Fruit fly (Drosophila melanogaster) whole organism, pupa: ENCODE measurements around the gene Hsc70-2.
A peak's percentile ranks its signal among the peaks of the same experiment; 100 is the strongest.

ENCODE experiments used
- CG10348 ChIP-seq: fragments of 200-800 bp; sonication (Bioruptor generic); IDR thresholded peaks from 2 replicates; pipeline ENCODE4 v1.3.6; 2022; ENCODE audit warnings: missing biosample characterization, missing genetic modification characterization
- CG12605 ChIP-seq: fragments of 200-800 bp; sonication (Bioruptor generic); IDR thresholded peaks from 2 replicates; pipeline ENCODE4 v1.3.6; 2022; ENCODE audit warnings: missing biosample characterization, missing genetic modification characterization
- CG13204 ChIP-seq: fragments of 200-800 bp; sonication (Bioruptor generic); optimal IDR thresholded peaks from 2 replicates; lab custom pipeline; 2018; ENCODE audit warnings: missing biosample characterization, mild to moderate bottlenecking, missing genetic modification characterization, moderate library complexity
- CG14655 ChIP-seq: fragments of 200-800 bp; sonication (Bioruptor generic); optimal IDR thresholded peaks from 3 replicates; lab custom pipeline; 2017; ENCODE audit warnings: mild to moderate bottlenecking, missing biosample characterization, missing genetic modification reagents, missing genetic modification characterization
- CG15710 ChIP-seq: fragments of 200-800 bp; sonication (Bioruptor generic); optimal IDR thresholded peaks from 2 replicates; lab custom pipeline; 2018; ENCODE audit warnings: missing biosample characterization, mild to moderate bottlenecking, missing genetic modification characterization, moderate library complexity
- CG17806 ChIP-seq: fragments of 200-800 bp; sonication (Bioruptor generic); optimal IDR thresholded peaks from 2 replicates; lab custom pipeline; 2018; ENCODE audit warnings: missing biosample characterization, mild to moderate bottlenecking, missing genetic modification characterization, moderate library complexity
- CG32121 ChIP-seq: fragments of 200-800 bp; sonication (Bioruptor generic); IDR thresholded peaks from 2 replicates; pipeline ENCODE4 v1.3.6; 2022; ENCODE audit warnings: missing biosample characterization, missing genetic modification characterization
- CG34367 ChIP-seq: fragments of 200-800 bp; sonication (Bioruptor generic); optimal IDR thresholded peaks from 2 replicates; lab custom pipeline; 2018; ENCODE audit warnings: missing biosample characterization, mild to moderate bottlenecking, missing genetic modification characterization
- CG4496 ChIP-seq: fragments of 200-800 bp; sonication (Bioruptor generic); IDR thresholded peaks from 3 replicates; pipeline ENCODE4 v1.3.6; 2022; ENCODE audit warnings: missing biosample characterization, missing genetic modification characterization
- CG8159 ChIP-seq: fragments of 200-800 bp; sonication (Bioruptor generic); optimal IDR thresholded peaks from 3 replicates; lab custom pipeline; 2018; ENCODE audit warnings: missing biosample characterization, mild to moderate bottlenecking, missing genetic modification characterization, moderate library complexity
- CG8301 ChIP-seq: fragments of 200-800 bp; sonication (Bioruptor generic); optimal IDR thresholded peaks from 2 replicates; lab custom pipeline; 2018; ENCODE audit warnings: missing biosample characterization, mild to moderate bottlenecking, missing genetic modification characterization
- CG9948 ChIP-seq: fragments of 200-800 bp; sonication (Bioruptor generic); optimal IDR thresholded peaks from 2 replicates; lab custom pipeline; 2018; ENCODE audit warnings: missing biosample characterization, mild to moderate bottlenecking, missing genetic modification characterization, moderate library complexity
- D1 ChIP-seq: fragments of 200-800 bp; sonication (Bioruptor generic); optimal IDR thresholded peaks from 2 replicates; lab custom pipeline; 2018; ENCODE audit warnings: missing biosample characterization, mild to moderate bottlenecking, missing genetic modification characterization, moderate library complexity
- EcR ChIP-seq: fragments of 200-800 bp; sonication (Bioruptor generic); optimal IDR thresholded peaks from 3 replicates; lab custom pipeline; 2019; ENCODE audit warnings: missing biosample characterization, missing genetic modification characterization, mild to moderate bottlenecking, moderate library complexity, missing genetic modification reagents
- Ets98B ChIP-seq: fragments of 200-800 bp; sonication (Bioruptor generic); IDR thresholded peaks from 2 replicates; pipeline ENCODE4 v1.3.6; 2022; ENCODE audit warnings: missing biosample characterization, missing genetic modification characterization
- Pif1A ChIP-seq: fragments of 200-800 bp; sonication (Bioruptor generic); optimal IDR thresholded peaks from 3 replicates; lab custom pipeline; 2016; ENCODE audit warnings: missing biosample characterization, missing genetic modification characterization
- Pif1B ChIP-seq: fragments of 200-800 bp; sonication (Bioruptor generic); optimal IDR thresholded peaks from 3 replicates; lab custom pipeline; 2016; ENCODE audit warnings: missing biosample characterization, missing genetic modification characterization
- Snoo ChIP-seq: fragments of 200-800 bp; sonication (Bioruptor generic); optimal IDR thresholded peaks from 3 replicates; lab custom pipeline; 2017; ENCODE audit warnings: missing biosample characterization, mild to moderate bottlenecking, missing genetic modification characterization, inconsistent platforms
- fd96Ca ChIP-seq: fragments of 200-800 bp; sonication (Bioruptor generic); IDR thresholded peaks from 3 replicates; pipeline ENCODE4 v1.3.6; 2022; ENCODE audit warnings: missing biosample characterization, missing genetic modification characterization
- gl ChIP-seq: fragments of 200-800 bp; sonication (Bioruptor generic); optimal IDR thresholded peaks from 2 replicates; lab custom pipeline; 2018; ENCODE audit warnings: missing biosample characterization, mild to moderate bottlenecking, missing genetic modification characterization
- rn ChIP-seq: fragments of 200-800 bp; sonication (Bioruptor generic); IDR thresholded peaks from 2 replicates; pipeline ENCODE4 v1.3.6; 2022; ENCODE audit warnings: missing biosample characterization, missing genetic modification characterization

Gene Hsc70-2

DNA sequence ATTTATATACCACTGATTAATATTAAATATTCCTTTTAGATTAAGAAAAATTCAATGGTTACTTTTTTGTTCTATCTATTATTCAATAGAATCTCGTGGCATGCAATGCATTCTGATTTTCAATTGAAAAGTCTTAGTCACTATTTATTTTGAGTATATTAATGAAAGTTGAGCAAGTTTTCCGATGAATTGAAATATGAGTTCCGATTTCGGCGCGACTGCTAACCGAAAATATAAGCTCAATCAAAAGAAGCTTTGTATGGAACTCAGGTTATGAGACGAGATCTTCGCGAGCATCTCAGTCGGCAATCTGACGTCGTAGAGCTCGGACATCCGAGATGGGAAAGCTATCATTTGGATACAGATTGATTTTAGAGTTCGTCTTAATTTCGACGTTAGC is 6.5 kb upstream of the Hsc70-2 start, which contains the start of gene CG11668:
Gene CG11668, plus strand, starts transcription at position 301 of the 400 bp plus-strand sequence.
- TF ChIP-seq fd96Ca (GFP tag; lab: Robert Waterston, UW) (no peak), CG13204 (no peak), CG34367 (tag; lab: Kevin White, UChicago) (no peak), CG14655 (GFP tag; lab: Kevin White, UChicago) (no peak), gl (tag; lab: Kevin White, UChicago) (no peak), D1 (tag; lab: Kevin White, UChicago) (no peak), Pif1B (GFP tag; lab: Kevin White, UChicago) (no peak), Ets98B (GFP tag; lab: Robert Waterston, UW) (no peak)
- TF ChIP-seq, all 21 proteins: peak for 0

DNA sequence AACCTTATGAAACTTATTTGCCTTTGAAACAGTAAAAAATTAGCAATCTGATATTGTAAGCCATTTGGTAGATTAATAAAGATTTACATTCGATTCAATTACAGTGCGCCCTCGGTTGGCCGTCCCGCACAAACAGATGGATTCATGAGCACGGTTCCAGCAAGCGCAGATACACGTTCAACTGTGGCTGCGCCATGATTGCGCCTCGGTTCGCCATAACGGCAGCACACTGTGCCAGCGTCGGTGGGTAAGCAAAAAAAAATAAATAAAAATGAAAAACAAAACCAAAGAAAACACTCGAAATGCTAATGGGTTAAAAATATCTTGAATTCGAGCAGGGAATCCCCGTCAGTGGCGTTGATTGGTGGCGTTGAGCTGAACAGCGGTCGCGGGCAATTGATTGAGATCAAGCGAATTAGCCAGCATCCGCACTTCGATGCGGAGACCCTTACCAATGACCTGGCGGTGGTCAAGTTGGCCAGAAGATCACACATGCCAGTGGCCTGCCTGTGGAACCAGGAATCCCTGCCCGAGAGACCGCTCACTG is 5.4 kb upstream of the Hsc70-2 start:
- TF ChIP-seq CG17806 (tag; lab: Kevin White, UChicago) (no peak), Pif1A (GFP tag; lab: Kevin White, UChicago) (no peak), CG12605 (GFP tag; lab: Robert Waterston, UW) (no peak), CG4496 (GFP tag; lab: Robert Waterston, UW) (peak; percentile 49; the same call in 2 of the 3 replicates), CG34367 (tag; lab: Kevin White, UChicago) (no peak), CG10348 (GFP tag; lab: Robert Waterston, UW) (no peak), rn (GFP tag; lab: Robert Waterston, UW) (no peak), CG8301 (tag; lab: Kevin White, UChicago) (no peak), Snoo (tag; lab: Kevin White, UChicago) (no peak), CG15710 (peak; percentile 22), CG13204 (no peak), CG14655 (GFP tag; lab: Kevin White, UChicago) (no peak), gl (tag; lab: Kevin White, UChicago) (no peak), CG8159 (tag; lab: Kevin White, UChicago) (no peak), D1 (tag; lab: Kevin White, UChicago) (no peak), CG32121 (GFP tag; lab: Robert Waterston, UW) (no peak), EcR (GFP tag; lab: Kevin White, UChicago) (no peak), Pif1B (GFP tag; lab: Kevin White, UChicago) (no peak), fd96Ca (GFP tag; lab: Robert Waterston, UW) (0 out of 3 replicates have a peak, but pooled peaks have one; percentile 38), Ets98B (GFP tag; lab: Robert Waterston, UW) (0 out of 2 replicates have a peak, but pooled peaks have one; percentile 16), CG9948 (tag; lab: Kevin White, UChicago) (no peak)

DNA sequence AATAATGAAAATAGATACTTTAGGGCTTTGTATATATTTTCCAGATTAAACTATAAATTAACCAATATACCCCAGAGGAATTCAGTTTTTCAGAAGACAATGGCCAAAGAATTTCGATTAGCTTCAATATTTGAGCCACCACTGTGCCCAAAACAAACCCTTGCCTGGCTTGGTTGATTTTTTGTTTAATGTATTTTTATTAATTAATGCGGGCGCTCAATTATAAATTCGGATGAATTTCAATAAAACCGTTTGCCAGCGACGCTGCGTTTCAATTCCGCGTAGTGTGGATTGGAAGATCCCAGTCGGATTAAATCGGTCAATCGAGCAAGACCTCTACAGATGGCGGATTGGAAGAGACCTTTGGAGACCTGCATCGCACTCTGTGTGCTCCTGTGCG is 2.8 kb upstream of the Hsc70-2 start, which contains the start of gene CG11670:
Gene CG11670, plus strand, starts transcription at position 301 of the 400 bp plus-strand sequence.
- no peak for TF ChIP-seq CG15710
- no peak for TF ChIP-seq Ets98B (GFP tag; lab: Robert Waterston, UW)
- TF ChIP-seq EcR (GFP tag; lab: Kevin White, UChicago) = no peak

DNA sequence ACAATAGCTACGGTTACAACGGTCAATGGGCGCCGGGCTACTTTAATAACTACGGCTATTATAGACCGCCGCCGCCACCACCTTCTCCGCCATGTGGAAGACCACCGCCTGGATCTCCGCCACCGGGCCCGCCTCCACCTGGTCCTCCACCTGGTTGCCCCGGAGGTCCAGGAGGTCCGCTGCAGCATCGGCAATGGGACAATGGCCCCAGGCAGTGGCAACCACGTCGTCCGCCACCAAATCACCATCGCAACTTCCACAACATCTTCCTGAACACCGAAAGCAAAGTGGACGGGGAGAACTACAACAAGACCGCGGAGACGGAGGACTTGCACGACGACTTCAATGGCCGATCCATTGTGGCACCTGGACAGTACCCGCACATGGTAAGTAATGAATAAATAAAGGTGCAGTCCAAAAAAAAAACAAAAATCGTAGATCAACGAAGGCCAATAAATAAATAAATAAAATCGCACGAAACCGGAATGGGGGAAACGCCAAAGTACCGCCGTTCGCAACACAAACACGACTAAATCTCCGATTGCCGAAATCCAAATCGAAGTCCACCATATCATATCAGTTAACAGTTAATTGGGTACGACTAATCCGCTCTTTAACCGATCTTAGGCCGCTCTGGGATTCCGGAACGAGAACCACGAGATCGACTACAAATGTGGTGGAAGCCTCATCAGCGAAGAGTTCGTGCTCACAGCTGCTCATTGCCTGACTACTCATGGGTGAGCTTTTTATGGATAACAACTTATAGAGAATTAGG is 2.1 kb upstream of the Hsc70-2 start, which contains the start of gene snk:
Gene snk, minus strand, starts transcription at position 513 of the 775 bp plus-strand sequence.
- TF ChIP-seq D1 (tag; lab: Kevin White, UChicago) (no peak), fd96Ca (GFP tag; lab: Robert Waterston, UW) (0 out of 3 replicates have a peak, but pooled peaks have one; percentile 6), EcR (GFP tag; lab: Kevin White, UChicago) (no peak)

DNA sequence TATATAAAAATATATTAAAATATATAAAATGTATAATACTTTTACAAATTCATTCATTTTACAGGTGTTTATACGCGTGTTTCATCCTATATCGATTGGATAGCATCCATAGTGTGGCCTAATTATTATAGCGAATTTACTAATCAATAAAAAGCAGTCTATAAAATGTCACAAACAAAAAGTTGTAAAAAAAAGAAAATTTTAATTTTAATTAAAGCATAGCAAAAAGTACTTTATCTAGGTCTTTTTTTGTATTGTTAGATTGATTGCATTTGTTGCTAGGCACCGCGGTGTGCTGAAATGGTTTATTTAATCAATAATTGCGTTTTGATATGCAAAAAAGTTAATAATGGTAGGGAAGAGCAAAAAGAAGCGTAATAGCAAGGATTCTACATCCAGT is 702 bp upstream of the Hsc70-2 start, which contains the start of gene CG45122:
Gene CG45122, plus strand, starts transcription at position 301 of the 400 bp plus-strand sequence.
- TF ChIP-seq Snoo (tag; lab: Kevin White, UChicago) = no peak
- no peak for TF ChIP-seq CG8159 (tag; lab: Kevin White, UChicago)
- no peak for TF ChIP-seq CG17806 (tag; lab: Kevin White, UChicago)
- TF ChIP-seq CG12605 (GFP tag; lab: Robert Waterston, UW) = no peak
- TF ChIP-seq CG34367 (tag; lab: Kevin White, UChicago) = no peak
- TF ChIP-seq CG4496 (GFP tag; lab: Robert Waterston, UW) = no peak
- TF ChIP-seq gl (tag; lab: Kevin White, UChicago) = no peak
- TF ChIP-seq Pif1B (GFP tag; lab: Kevin White, UChicago) = no peak
- TF ChIP-seq CG14655 (GFP tag; lab: Kevin White, UChicago) = no peak
- no peak for TF ChIP-seq D1 (tag; lab: Kevin White, UChicago)
- TF ChIP-seq fd96Ca (GFP tag; lab: Robert Waterston, UW) = no peak

DNA sequence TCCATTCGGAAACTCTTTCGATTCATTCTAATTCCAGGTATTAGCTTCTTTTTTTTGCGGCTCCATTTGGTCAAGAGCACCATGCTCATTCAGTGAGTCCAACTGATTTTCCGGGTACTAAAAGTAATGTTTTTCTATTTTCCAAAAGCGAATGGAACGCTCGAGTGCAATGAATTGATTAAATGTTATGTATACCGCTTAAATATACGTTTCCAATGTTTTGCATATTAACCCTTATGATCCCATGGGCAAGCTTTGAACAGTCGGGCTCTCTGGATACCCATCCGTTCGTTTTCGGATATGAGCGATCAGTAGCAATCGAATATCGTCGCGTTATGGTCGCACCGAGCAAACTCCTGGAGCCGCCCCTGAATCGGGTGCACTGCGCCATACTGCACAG is 2.9 kb downstream of the Hsc70-2 start, which contains the start of gene CG31157:
Gene CG31157, plus strand, starts transcription at position 301 of the 400 bp plus-strand sequence.
- TF ChIP-seq CG8159 (tag; lab: Kevin White, UChicago) = no peak
- TF ChIP-seq Snoo (tag; lab: Kevin White, UChicago) = no peak
- TF ChIP-seq CG8301 (tag; lab: Kevin White, UChicago) = no peak
- TF ChIP-seq Pif1B (GFP tag; lab: Kevin White, UChicago) = no peak
- TF ChIP-seq fd96Ca (GFP tag; lab: Robert Waterston, UW) = no peak
- TF ChIP-seq gl (tag; lab: Kevin White, UChicago) = no peak
- no peak for TF ChIP-seq CG13204
- no peak for TF ChIP-seq CG10348 (GFP tag; lab: Robert Waterston, UW)
- no peak for TF ChIP-seq CG17806 (tag; lab: Kevin White, UChicago)
- TF ChIP-seq Ets98B (GFP tag; lab: Robert Waterston, UW) = no peak
- TF ChIP-seq CG9948 (tag; lab: Kevin White, UChicago) = no peak
- TF ChIP-seq D1 (tag; lab: Kevin White, UChicago) = no peak
- no peak for TF ChIP-seq CG15710
- TF ChIP-seq CG34367 (tag; lab: Kevin White, UChicago) = no peak
- no peak for TF ChIP-seq CG32121 (GFP tag; lab: Robert Waterston, UW)
- TF ChIP-seq Pif1A (GFP tag; lab: Kevin White, UChicago) = no peak
- TF ChIP-seq CG12605 (GFP tag; lab: Robert Waterston, UW) = no peak
- TF ChIP-seq CG14655 (GFP tag; lab: Kevin White, UChicago) = no peak
